Worm (Caenorhabditis elegans) whole organism, L4 larva: ENCODE data around the gene D2096.9.

Source experiments
- F10B5.3 ChIP-seq: sonication (generic microtip); optimal IDR thresholded peaks from 2 replicates; lab custom pipeline; 2016; ENCODE audit warnings: mild to moderate bottlenecking, missing genetic modification characterization, missing compliant biosample characterization
- F37D6.2 ChIP-seq: sonication (generic microtip); optimal IDR thresholded peaks from 2 replicates; lab custom pipeline; 2016; ENCODE audit warnings: mild to moderate bottlenecking, missing genetic modification characterization, missing compliant biosample characterization
- F44E2.7 ChIP-seq: fragments of 200-800 bp; sonication (Bioruptor generic); IDR thresholded peaks from 2 replicates; pipeline ENCODE4 v2.1.2; 2022; ENCODE audit warnings: missing genetic modification characterization, missing compliant biosample characterization
- F49E8.2 ChIP-seq: sonication (generic microtip); optimal IDR thresholded peaks from 2 replicates; lab custom pipeline; 2016; ENCODE audit warnings: missing compliant biosample characterization, mild to moderate bottlenecking, missing genetic modification characterization, borderline replicate concordance
- T26A8.4 ChIP-seq: fragments of 200-800 bp; sonication (Bioruptor generic); IDR thresholded peaks from 2 replicates; pipeline ENCODE4 v1.3.6; 2022; ENCODE audit warnings: missing genetic modification characterization, missing compliant biosample characterization
- Y5F2A.4 ChIP-seq: fragments of 200-800 bp; sonication (Bioruptor generic); optimal IDR thresholded peaks from 2 replicates; lab custom pipeline; 2018; ENCODE audit warnings: mild to moderate bottlenecking, missing genetic modification characterization, missing compliant biosample characterization
- ZK337.2 ChIP-seq: fragments of 200-800 bp; sonication (Bioruptor generic); IDR thresholded peaks from 2 replicates; pipeline ENCODE4 v1.3.6; 2022; ENCODE audit warnings: missing genetic modification reagents, missing genetic modification characterization, missing compliant biosample characterization
- ZK546.5 ChIP-seq, 2 experiments: sonication (generic microtip); optimal IDR thresholded peaks; 2 replicates each; lab custom pipeline; 2017; ENCODE audit warnings: missing biosample characterization in 2 of 2, missing genetic modification characterization in 2 of 2
- ceh-20 ChIP-seq: fragments of 200-800 bp; sonication (Bioruptor generic); IDR thresholded peaks from 2 replicates; pipeline ENCODE4 v1.3.6; 2022; ENCODE audit warnings: missing genetic modification reagents, missing genetic modification characterization, missing compliant biosample characterization
- ceh-28 ChIP-seq: fragments of 150-350 bp; optimal IDR thresholded peaks from 2 replicates; lab custom pipeline; 2014; ENCODE audit warnings: missing biosample characterization, missing genetic modification reagents, missing genetic modification characterization
- ceh-82 ChIP-seq: sonication (generic microtip); optimal IDR thresholded peaks from 2 replicates; lab custom pipeline; 2017; ENCODE audit warnings: missing biosample characterization, missing genetic modification characterization
- ces-1 ChIP-seq: fragments of 150-350 bp; sonication (generic microtip); optimal IDR thresholded peaks from 4 replicates; lab custom pipeline; 2014; ENCODE audit warnings: missing biosample characterization, missing genetic modification reagents, missing genetic modification characterization
- cey-2 ChIP-seq: sonication (generic microtip); optimal IDR thresholded peaks from 3 replicates; lab custom pipeline; 2017; ENCODE audit warnings: missing genetic modification characterization, mild to moderate bottlenecking, missing compliant biosample characterization, antibody characterized with exemption, borderline replicate concordance; ENCODE audit not compliant: insufficient read depth
- daf-16 ChIP-seq, 3 experiments: sonication (generic microtip); optimal IDR thresholded peaks; 2 replicates each; lab custom pipeline; 2016 to 2017; ENCODE audit warnings: missing genetic modification characterization in 3 of 3, missing genetic modification reagents in 3 of 3, mild to moderate bottlenecking in 2 of 3, missing compliant biosample characterization in 2 of 3, missing biosample characterization in 1 of 3, moderate library complexity in 1 of 3
- daf-8 ChIP-seq: fragments of 200-800 bp; sonication (Bioruptor generic); IDR thresholded peaks from 2 replicates; pipeline ENCODE4 v1.3.6; 2022; ENCODE audit warnings: missing genetic modification characterization, missing compliant biosample characterization
- dmd-6 ChIP-seq: fragments of 200-800 bp; sonication (Bioruptor generic); IDR thresholded peaks from 2 replicates; pipeline ENCODE4 v1.3.6; 2022; ENCODE audit warnings: missing genetic modification reagents, missing genetic modification characterization, missing compliant biosample characterization
- dmd-8 ChIP-seq: fragments of 200-800 bp; sonication (Bioruptor generic); IDR thresholded peaks from 2 replicates; pipeline ENCODE4 v1.3.6; 2022; ENCODE audit warnings: missing genetic modification characterization, missing compliant biosample characterization
- dve-1 ChIP-seq: sonication (generic microtip); optimal IDR thresholded peaks from 2 replicates; lab custom pipeline; 2017; ENCODE audit warnings: antibody characterized with exemption, mild to moderate bottlenecking, missing genetic modification characterization, missing compliant biosample characterization; ENCODE audit not compliant: insufficient read depth
- egl-43 ChIP-seq: fragments of 200-800 bp; sonication (Bioruptor generic); IDR thresholded peaks from 2 replicates; pipeline ENCODE4 v1.3.6; 2022; ENCODE audit warnings: missing genetic modification reagents, missing genetic modification characterization, missing compliant biosample characterization
- gei-8 ChIP-seq: fragments of 200-800 bp; sonication (Bioruptor generic); optimal IDR thresholded peaks from 2 replicates; lab custom pipeline; 2018; ENCODE audit warnings: mild to moderate bottlenecking, missing genetic modification characterization, missing compliant biosample characterization
- hif-1 ChIP-seq, 2 experiments: sonication (generic microtip); optimal IDR thresholded peaks; 2 replicates each; lab custom pipeline; 2016 to 2017; ENCODE audit warnings: missing compliant biosample characterization in 2 of 2, missing genetic modification characterization in 2 of 2, missing genetic modification reagents in 2 of 2, missing genotype in 2 of 2, mild to moderate bottlenecking in 1 of 2
- hlh-11 ChIP-seq: fragments of 200-800 bp; sonication (Bioruptor generic); optimal IDR thresholded peaks from 2 replicates; lab custom pipeline; 2018; ENCODE audit warnings: mild to moderate bottlenecking, missing genetic modification characterization, missing compliant biosample characterization
- hmg-1.1 ChIP-seq: fragments of 200-800 bp; sonication (Bioruptor generic); IDR thresholded peaks from 2 replicates; pipeline ENCODE4 v1.3.6; 2022; ENCODE audit warnings: missing genetic modification reagents, missing genetic modification characterization, missing compliant biosample characterization
- lin-13 ChIP-seq: fragments of 150-350 bp; optimal IDR thresholded peaks from 2 replicates; lab custom pipeline; 2014; ENCODE audit warnings: missing biosample characterization, missing genetic modification reagents, missing genetic modification characterization
- lin-15B ChIP-seq: fragments of 150-350 bp; sonication (generic microtip); optimal IDR thresholded peaks from 3 replicates; lab custom pipeline; 2014; ENCODE audit warnings: missing biosample characterization, missing genetic modification characterization
- lin-29 ChIP-seq: fragments of 200-800 bp; sonication (Bioruptor generic); IDR thresholded peaks from 2 replicates; pipeline ENCODE4 v1.3.6; 2022; ENCODE audit warnings: missing genetic modification reagents, missing genetic modification characterization, missing compliant biosample characterization
- lin-38 ChIP-seq: fragments of 200-800 bp; sonication (Bioruptor generic); IDR thresholded peaks from 2 replicates; pipeline ENCODE4 v1.3.6; 2022; ENCODE audit warnings: missing genetic modification reagents, missing genetic modification characterization, missing compliant biosample characterization
- lir-3 ChIP-seq: sonication (generic microtip); optimal IDR thresholded peaks from 2 replicates; lab custom pipeline; 2016; ENCODE audit warnings: mild to moderate bottlenecking, missing genetic modification characterization, missing compliant biosample characterization
- lsy-2 ChIP-seq, 2 experiments: fragments of 150-350 bp in 1 of 2; sonication (generic microtip) in 1 of 2; optimal IDR thresholded peaks; 2 replicates each; lab custom pipeline; 2014 to 2017; ENCODE audit warnings: missing biosample characterization in 2 of 2, missing genetic modification characterization in 2 of 2
- madf-5 ChIP-seq, 2 experiments: fragments of 200-800 bp; sonication (Bioruptor generic); IDR thresholded peaks; 2 replicates each; pipeline ENCODE4 v1.3.6; 2022; ENCODE audit warnings: missing compliant biosample characterization in 2 of 2, missing genetic modification characterization in 2 of 2
- madf-9 ChIP-seq: fragments of 200-800 bp; sonication (Bioruptor generic); conservative IDR thresholded peaks from 2 replicates; pipeline ENCODE4 v1.3.6; 2022; ENCODE audit warnings: missing genetic modification reagents, missing genetic modification characterization, missing compliant biosample characterization
- mep-1 ChIP-seq: fragments of 150-350 bp; sonication (generic microtip); optimal IDR thresholded peaks from 3 replicates; lab custom pipeline; 2014; ENCODE audit warnings: missing biosample characterization, missing genetic modification characterization
- mes-2 ChIP-seq: sonication (generic microtip); optimal IDR thresholded peaks from 2 replicates; lab custom pipeline; 2016; ENCODE audit warnings: missing genotype, mild to moderate bottlenecking, missing genetic modification characterization, missing compliant biosample characterization; ENCODE audit not compliant: poor library complexity, severe bottlenecking
- mxl-3 ChIP-seq: fragments of 200-800 bp; sonication (Bioruptor generic); optimal IDR thresholded peaks from 2 replicates; lab custom pipeline; 2018; ENCODE audit warnings: mild to moderate bottlenecking, missing genetic modification characterization, missing compliant biosample characterization
- nhr-111 ChIP-seq: fragments of 200-800 bp; sonication (Bioruptor generic); optimal IDR thresholded peaks from 2 replicates; lab custom pipeline; 2018; ENCODE audit warnings: mild to moderate bottlenecking, missing genetic modification characterization, missing compliant biosample characterization
- nhr-237 ChIP-seq: sonication (generic microtip); optimal IDR thresholded peaks from 2 replicates; lab custom pipeline; 2017; ENCODE audit warnings: missing biosample characterization, missing genetic modification characterization
- nhr-42 ChIP-seq: fragments of 200-800 bp; sonication (Bioruptor generic); IDR thresholded peaks from 2 replicates; pipeline ENCODE4 v1.3.6; 2022; ENCODE audit warnings: missing genetic modification characterization, missing compliant biosample characterization
- nhr-6 ChIP-seq: fragments of 150-350 bp; optimal IDR thresholded peaks from 2 replicates; lab custom pipeline; 2014; ENCODE audit warnings: missing biosample characterization, missing genetic modification characterization
- nhr-77 ChIP-seq: fragments of 150-350 bp; optimal IDR thresholded peaks from 2 replicates; lab custom pipeline; 2014; ENCODE audit warnings: missing biosample characterization, missing genetic modification characterization
- rbr-2 ChIP-seq: sonication (generic microtip); optimal IDR thresholded peaks from 2 replicates; lab custom pipeline; 2016; ENCODE audit warnings: missing genotype, missing genetic modification characterization, missing compliant biosample characterization
- set-16 ChIP-seq: fragments of 200-800 bp; sonication (Bioruptor generic); IDR thresholded peaks from 2 replicates; pipeline ENCODE4 v1.3.6; 2022; ENCODE audit warnings: missing genetic modification reagents, missing genetic modification characterization, missing compliant biosample characterization
- snpc-1.2 ChIP-seq: fragments of 200-800 bp; sonication (Bioruptor generic); IDR thresholded peaks from 2 replicates; pipeline ENCODE4 v1.3.6; 2022; ENCODE audit warnings: missing genetic modification reagents, missing genetic modification characterization, missing compliant biosample characterization
- spr-1 ChIP-seq: sonication (generic microtip); optimal IDR thresholded peaks from 2 replicates; lab custom pipeline; 2016; ENCODE audit warnings: mild to moderate bottlenecking, missing genetic modification characterization, missing compliant biosample characterization
- spr-3 ChIP-seq: fragments of 200-800 bp; sonication (Bioruptor generic); optimal IDR thresholded peaks from 2 replicates; lab custom pipeline; 2018; ENCODE audit warnings: mild to moderate bottlenecking, missing genetic modification characterization, missing compliant biosample characterization
- tag-97 ChIP-seq: fragments of 200-800 bp; sonication (Bioruptor generic); IDR thresholded peaks from 2 replicates; pipeline ENCODE4 v1.3.6; 2022; ENCODE audit warnings: missing genetic modification characterization, missing compliant biosample characterization
- unc-39 ChIP-seq: sonication (generic microtip); optimal IDR thresholded peaks from 2 replicates; lab custom pipeline; 2017; ENCODE audit warnings: missing biosample characterization, missing genetic modification characterization
- zfp-2 ChIP-seq: sonication (generic microtip); optimal IDR thresholded peaks from 2 replicates; lab custom pipeline; 2016; ENCODE audit warnings: mild to moderate bottlenecking, missing genetic modification characterization, missing compliant biosample characterization
- zfp-3 ChIP-seq: fragments of 200-800 bp; sonication (Bioruptor generic); conservative IDR thresholded peaks from 2 replicates; pipeline ENCODE4 v1.3.6; 2022; ENCODE audit warnings: missing genetic modification reagents, missing genetic modification characterization, missing compliant biosample characterization
- zip-11 ChIP-seq: fragments of 200-800 bp; sonication (Bioruptor generic); IDR thresholded peaks from 2 replicates; pipeline ENCODE4 v1.3.6; 2022; ENCODE audit warnings: missing genetic modification characterization, missing compliant biosample characterization
- zip-2 ChIP-seq: fragments of 150-350 bp; optimal IDR thresholded peaks from 2 replicates; lab custom pipeline; 2014; ENCODE audit warnings: missing biosample characterization, missing genetic modification characterization
- ztf-11 ChIP-seq: fragments of 150-350 bp; optimal IDR thresholded peaks from 2 replicates; lab custom pipeline; 2014; ENCODE audit warnings: missing biosample characterization, missing genetic modification characterization

Gene D2096.9

DNA sequence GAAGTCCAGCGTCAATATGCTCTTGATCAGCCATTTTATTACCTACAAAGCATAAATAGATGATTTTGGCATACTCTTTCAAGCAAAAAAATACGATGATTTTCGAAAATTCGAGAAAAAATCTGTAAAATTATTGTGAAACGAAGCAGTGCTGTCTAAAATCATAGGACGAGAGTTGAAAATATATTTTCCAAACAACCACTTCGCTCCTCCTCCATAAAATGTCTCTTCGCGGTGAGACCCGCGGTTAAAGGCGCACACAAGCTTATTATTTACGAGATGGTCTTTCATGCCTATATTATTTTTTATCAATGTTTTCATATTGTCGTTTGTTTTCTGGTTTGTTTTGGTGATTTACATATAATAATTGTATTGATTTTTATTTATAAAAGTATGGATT is 3.3 kb downstream of the D2096.9 start, which contains the start of gene nap-1 (continued):
- TF ChIP-seq lir-3 (tag; lab: Kevin White, UChicago) (no peak), spr-3 (GFP tag; lab: Kevin White, UChicago) (no peak), hif-1 (tag; optimal IDR thresholded peaks at IDR 0.05; lab: Kevin White, UChicago) (peak in 1 of 2 experiments; percentile 40), madf-9 (GFP tag; lab: Robert Waterston, UW) (no peak), daf-8 (GFP tag; lab: Robert Waterston, UW) (no peak), unc-39 (no peak), F44E2.7 (GFP tag; lab: Robert Waterston, UW) (no peak), lin-15B (tag; lab: Kevin White, UChicago) (no peak), F49E8.2 (tag; lab: Kevin White, UChicago) (no peak), nhr-111 (GFP tag; lab: Kevin White, UChicago) (no peak), set-16 (GFP tag; lab: Robert Waterston, UW) (no peak), hlh-11 (tag; lab: Kevin White, UChicago) (peak; percentile 59), spr-1 (tag; lab: Kevin White, UChicago) (no peak), T26A8.4 (GFP tag; lab: Robert Waterston, UW) (peak; percentile 23; the same call in 1 of the 2 replicates), daf-16 (GFP tag; optimal IDR thresholded peaks at IDR 0.05; lab: Kevin White, UChicago) (no peak), daf-16 (tag; optimal IDR thresholded peaks at IDR 0.05; lab: Kevin White, UChicago) (peak; percentile 87), zfp-2 (tag; lab: Kevin White, UChicago) (no peak), dmd-6 (GFP tag; lab: Robert Waterston, UW) (peak; percentile 44; the same call in 1 of the 2 replicates), nhr-237 (tag; lab: Kevin White, UChicago) (no peak), rbr-2 (tag; lab: Kevin White, UChicago) (peak; percentile 57), zfp-3 (GFP tag; lab: Robert Waterston, UW) (no peak), dmd-8 (no peak), nhr-42 (GFP tag; lab: Robert Waterston, UW) (no peak), egl-43 (GFP tag; lab: Robert Waterston, UW) (no peak), snpc-1.2 (GFP tag; lab: Robert Waterston, UW) (no peak), mep-1 (tag; lab: Kevin White, UChicago) (peak; percentile 87), ZK337.2 (no peak), ztf-11 (tag; lab: Kevin White, UChicago) (no peak), nhr-77 (peak; percentile 83), gei-8 (GFP tag; lab: Kevin White, UChicago) (no peak), dve-1 (tag; lab: Kevin White, UChicago) (peak; percentile 84), F10B5.3 (tag; lab: Kevin White, UChicago) (no peak), mxl-3 (GFP tag; lab: Kevin White, UChicago) (no peak), ceh-20 (GFP tag; lab: Robert Waterston, UW) (no peak), zip-11 (GFP tag; lab: Robert Waterston, UW) (no peak), F37D6.2 (no peak), tag-97 (GFP tag; lab: Robert Waterston, UW) (no peak), lin-38 (GFP tag; lab: Robert Waterston, UW) (peak; percentile 58), hmg-1.1 (peak; percentile 63), ZK546.5 (tag; optimal IDR thresholded peaks at IDR 0.05; lab: Kevin White, UChicago) (no peak), ces-1 (GFP tag; lab: Kevin White, UChicago) (no peak), mes-2 (no peak), lin-29 (GFP tag; lab: Robert Waterston, UW) (no peak), lsy-2 (tag; optimal IDR thresholded peaks at IDR 0.05; lab: Kevin White, UChicago) (peak; percentile 46 to 92), nhr-6 (tag; lab: Kevin White, UChicago) (peak; percentile 60), lin-13 (GFP tag; lab: Kevin White, UChicago) (peak; percentile 84), madf-5 (GFP tag; IDR thresholded peaks at IDR 0.05; lab: Robert Waterston, UW) (no peak), ceh-82 (no peak), ceh-28 (no peak), Y5F2A.4 (GFP tag; lab: Kevin White, UChicago) (no peak), cey-2 (tag; lab: Kevin White, UChicago) (no peak), zip-2 (tag; lab: Kevin White, UChicago) (no peak)
